Fruit fly (Drosophila melanogaster): ENCODE data around the gene Ctr9.

DNA sequence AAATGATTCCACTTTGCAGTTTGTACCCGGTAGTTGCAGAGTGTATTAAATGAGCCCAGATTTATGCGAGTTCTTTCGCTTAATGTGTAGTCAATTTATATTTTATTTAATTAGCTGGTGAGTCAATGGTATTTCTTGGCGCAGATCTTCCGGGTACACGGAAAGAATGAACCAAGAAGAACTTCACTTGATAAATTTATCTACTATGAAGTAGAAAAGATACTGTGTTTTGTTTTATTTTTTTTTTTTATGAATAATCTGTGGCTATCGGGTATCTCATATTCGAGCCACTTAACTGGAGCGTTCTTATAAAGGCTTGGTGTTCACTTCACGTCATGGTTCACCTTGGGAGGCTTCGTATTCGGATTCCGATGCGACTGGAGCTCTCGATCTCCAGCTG, 42.0 kb upstream of the Ctr9 start:
- TF ChIP-seq usp (GFP tag; optimal IDR thresholded peaks at IDR 0.05): no peak
- no peak for TF ChIP-seq Dfd (GFP tag; optimal IDR thresholded peaks at IDR 0.05)
- TF ChIP-seq br (GFP tag; optimal IDR thresholded peaks at IDR 0.05): peak; percentile 42
- no peak for TF ChIP-seq Abd-B (GFP tag; optimal IDR thresholded peaks at IDR 0.05)
